Worm (Caenorhabditis elegans) whole organism, L3 larva: ENCODE measurements around the gene aptf-4.

Experiments used
- ama-1 ChIP-seq: fragments of 150-350 bp; optimal IDR thresholded peaks from 2 replicates; lab custom pipeline; 2018
- egl-27 ChIP-seq: sonication (generic microtip); optimal IDR thresholded peaks from 4 replicates; lab custom pipeline; 2017; ENCODE audit warnings: missing biosample characterization, missing genetic modification reagents, missing genetic modification characterization
- fkh-10 ChIP-seq: sonication (generic microtip); optimal IDR thresholded peaks from 2 replicates; lab custom pipeline; 2017; ENCODE audit warnings: missing biosample characterization, missing genetic modification reagents, missing genetic modification characterization
- nhr-12 ChIP-seq: fragments of 150-350 bp; optimal IDR thresholded peaks from 2 replicates; lab custom pipeline; 2014; ENCODE audit warnings: missing biosample characterization, missing genetic modification characterization
- nhr-23 ChIP-seq: fragments of 150-350 bp; optimal IDR thresholded peaks from 2 replicates; lab custom pipeline; 2014; ENCODE audit warnings: missing biosample characterization, missing genetic modification reagents, missing genetic modification characterization
- ztf-11 ChIP-seq: fragments of 150-350 bp; optimal IDR thresholded peaks from 2 replicates; lab custom pipeline; 2014; ENCODE audit warnings: missing biosample characterization, missing genetic modification characterization

DNA sequence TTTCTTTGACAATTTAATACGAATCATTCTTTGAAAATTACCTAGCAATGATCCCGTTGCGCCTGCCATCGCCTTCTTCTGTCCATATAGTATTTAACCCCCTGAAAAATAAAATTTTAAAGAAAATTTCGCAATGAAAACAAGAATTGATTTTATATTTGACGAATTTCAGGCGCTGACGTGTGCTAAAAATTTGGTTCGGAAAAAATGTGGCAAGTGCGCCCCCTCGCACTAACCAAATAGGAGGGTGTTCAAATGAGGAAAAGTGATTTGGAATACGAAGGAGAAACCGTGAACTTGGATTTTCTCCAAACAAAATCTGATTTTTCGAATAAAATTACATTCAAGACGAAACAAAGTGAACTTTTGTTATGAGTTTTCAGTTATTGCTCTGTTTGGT, 24.7 kb upstream of the aptf-4 start, which contains the start of gene stc-1:
- TF ChIP-seq nhr-12 (no peak), ztf-11 (tag; lab: Kevin White, UChicago) (no peak), egl-27 (tag; lab: Kevin White, UChicago) (no peak), ama-1 (lab: Kevin White, UChicago) (no peak), nhr-23 (no peak), fkh-10 (GFP tag; lab: Kevin White, UChicago) (no peak)
